Fruit fly (Drosophila melanogaster) whole organism, embryonic: ENCODE measurements around the gene Srg3.

Experiments used
- Bgb ChIP-seq: fragments of 200-800 bp; sonication (Bioruptor generic); IDR thresholded peaks from 2 replicates; pipeline ENCODE4 v1.3.6; 2022; ENCODE audit warnings: missing biosample characterization, missing genetic modification characterization; ENCODE audit not compliant: partially characterized antibody
- CG10147 ChIP-seq: fragments of 200-800 bp; sonication (Bioruptor generic); optimal IDR thresholded peaks from 2 replicates; lab custom pipeline; 2019; ENCODE audit warnings: missing biosample characterization, mild to moderate bottlenecking, missing genetic modification characterization, moderate library complexity
- CG10543 ChIP-seq: fragments of 200-800 bp; sonication (Bioruptor generic); optimal IDR thresholded peaks from 3 replicates; lab custom pipeline; 2017; ENCODE audit warnings: missing biosample characterization, mild to moderate bottlenecking, missing genetic modification characterization, moderate library complexity
- CG10959 ChIP-seq: fragments of 200-800 bp; sonication (Bioruptor generic); IDR thresholded peaks from 2 replicates; pipeline ENCODE4 v1.3.6; 2022; ENCODE audit warnings: missing biosample characterization, missing genetic modification characterization
- CG12659 ChIP-seq: fragments of 200-800 bp; sonication (Bioruptor generic); optimal IDR thresholded peaks from 3 replicates; lab custom pipeline; 2017; ENCODE audit warnings: mild to moderate bottlenecking, missing biosample characterization, missing genetic modification reagents, missing genetic modification characterization
- CG12769 ChIP-seq: fragments of 200-800 bp; sonication (Bioruptor generic); optimal IDR thresholded peaks from 2 replicates; lab custom pipeline; 2019; ENCODE audit warnings: missing biosample characterization, mild to moderate bottlenecking, missing genetic modification characterization, moderate library complexity
- CG1529 ChIP-seq: fragments of 200-800 bp; sonication (Bioruptor generic); optimal IDR thresholded peaks from 3 replicates; lab custom pipeline; 2018; ENCODE audit warnings: missing biosample characterization, missing genetic modification characterization
- CG15479 ChIP-seq: fragments of 200-800 bp; sonication (Bioruptor generic); optimal IDR thresholded peaks from 3 replicates; lab custom pipeline; 2019; ENCODE audit warnings: missing biosample characterization, mild to moderate bottlenecking, missing genetic modification characterization, moderate library complexity
- CG1602 ChIP-seq: fragments of 200-800 bp; sonication (Bioruptor generic); optimal IDR thresholded peaks from 3 replicates; lab custom pipeline; 2016; ENCODE audit warnings: missing biosample characterization, missing genetic modification characterization
- CG16813 ChIP-seq: fragments of 200-800 bp; sonication (Bioruptor generic); IDR thresholded peaks from 3 replicates; pipeline ENCODE4 v1.3.6; 2022; ENCODE audit warnings: missing biosample characterization, missing genetic modification characterization; ENCODE audit not compliant: partially characterized antibody
- CG17361 ChIP-seq: fragments of 200-800 bp; sonication (Bioruptor generic); IDR thresholded peaks from 3 replicates; pipeline ENCODE4 v1.3.6; 2022; ENCODE audit warnings: missing biosample characterization, missing genetic modification characterization
- CG17568 ChIP-seq: fragments of 200-800 bp; sonication (Bioruptor generic); optimal IDR thresholded peaks from 2 replicates; lab custom pipeline; 2018; ENCODE audit warnings: missing biosample characterization, mild to moderate bottlenecking, missing genetic modification characterization, moderate library complexity
- CG1792 ChIP-seq: fragments of 200-800 bp; sonication (Bioruptor generic); optimal IDR thresholded peaks from 2 replicates; lab custom pipeline; 2016; ENCODE audit warnings: missing biosample characterization, missing genetic modification characterization
- CG18476 ChIP-seq: fragments of 200-800 bp; sonication (Bioruptor generic); optimal IDR thresholded peaks from 2 replicates; lab custom pipeline; 2016; ENCODE audit warnings: missing biosample characterization, mild to moderate bottlenecking, missing genetic modification characterization
- CG2875 ChIP-seq: fragments of 200-800 bp; sonication (Bioruptor generic); optimal IDR thresholded peaks from 2 replicates; lab custom pipeline; 2017; ENCODE audit warnings: missing biosample characterization, mild to moderate bottlenecking, missing genetic modification characterization, missing genetic modification reagents
- CG30403 ChIP-seq: fragments of 200-800 bp; sonication (Bioruptor generic); optimal IDR thresholded peaks from 3 replicates; lab custom pipeline; 2016; ENCODE audit warnings: missing biosample characterization, missing genetic modification characterization
- CG31441 ChIP-seq: fragments of 200-800 bp; sonication (Bioruptor generic); IDR thresholded peaks from 2 replicates; pipeline ENCODE4 v1.3.6; 2022; ENCODE audit warnings: missing biosample characterization, missing genetic modification characterization
- CG32767 ChIP-seq: fragments of 200-800 bp; sonication (Bioruptor generic); IDR thresholded peaks from 2 replicates; pipeline ENCODE4 v1.3.6; 2022; ENCODE audit warnings: missing biosample characterization, missing genetic modification characterization
- CG3726 ChIP-seq: fragments of 200-800 bp; sonication (Bioruptor generic); IDR thresholded peaks from 3 replicates; pipeline ENCODE4, ENCODE4 v1.3.6; 2022; ENCODE audit warnings: missing biosample characterization, missing genetic modification characterization
- CG42726 ChIP-seq: fragments of 200-800 bp; sonication (Bioruptor generic); IDR thresholded peaks from 2 replicates; pipeline ENCODE4 v1.3.6; 2022; ENCODE audit warnings: missing biosample characterization, missing genetic modification characterization; ENCODE audit not compliant: partially characterized antibody
- CG4282 ChIP-seq: fragments of 200-800 bp; sonication (Bioruptor generic); optimal IDR thresholded peaks from 2 replicates; lab custom pipeline; 2016; ENCODE audit warnings: missing biosample characterization, missing genetic modification characterization
- CG4360 ChIP-seq: fragments of 200-800 bp; sonication (Bioruptor generic); IDR thresholded peaks from 2 replicates; pipeline ENCODE4 v1.3.6; 2022; ENCODE audit warnings: missing biosample characterization, missing genetic modification characterization
- CG8281 ChIP-seq: fragments of 200-800 bp; sonication (Bioruptor generic); optimal IDR thresholded peaks from 2 replicates; lab custom pipeline; 2018; ENCODE audit warnings: missing biosample characterization, mild to moderate bottlenecking, missing genetic modification characterization, moderate library complexity
- CG8290 ChIP-seq, 3 experiments: fragments of 200-800 bp; sonication (Bioruptor generic); optimal IDR thresholded peaks; 2 replicates each; lab custom pipeline; 2016 to 2019; ENCODE audit warnings: missing biosample characterization in 3 of 3, missing genetic modification characterization in 3 of 3, mild to moderate bottlenecking in 2 of 3, moderate library complexity in 1 of 3
- CG8359 ChIP-seq: fragments of 200-800 bp; sonication (Bioruptor generic); optimal IDR thresholded peaks from 2 replicates; lab custom pipeline; 2017; ENCODE audit warnings: missing biosample characterization, mild to moderate bottlenecking, missing genetic modification characterization, borderline replicate concordance
- Camta ChIP-seq: fragments of 200-800 bp; sonication (Bioruptor generic); optimal IDR thresholded peaks from 2 replicates; lab custom pipeline; 2016; ENCODE audit warnings: missing biosample characterization, missing genetic modification characterization
- CkIIα-i1 ChIP-seq: fragments of 200-800 bp; sonication (Bioruptor generic); IDR thresholded peaks from 2 replicates; pipeline ENCODE4 v1.3.6; 2022; ENCODE audit warnings: missing biosample characterization, missing genetic modification characterization
- Dp ChIP-seq: fragments of 200-800 bp; sonication (Bioruptor generic); optimal IDR thresholded peaks from 2 replicates; lab custom pipeline; 2018; ENCODE audit warnings: missing biosample characterization, mild to moderate bottlenecking, missing genetic modification characterization, moderate library complexity
- E2f2 ChIP-seq: fragments of 200-800 bp; sonication (Bioruptor generic); IDR thresholded peaks from 2 replicates; pipeline ENCODE4 v1.3.6; 2022; ENCODE audit warnings: missing biosample characterization, missing genetic modification characterization
- Hr51 ChIP-seq, 2 experiments: fragments of 200-800 bp; sonication (Bioruptor generic); optimal IDR thresholded peaks; 2 replicates in 1 of 2; 3 replicates in 1 of 2; lab custom pipeline; 2016 to 2018; ENCODE audit warnings: missing biosample characterization in 2 of 2, missing genetic modification characterization in 2 of 2, mild to moderate bottlenecking in 1 of 2, moderate library complexity in 1 of 2
- Hsf ChIP-seq: fragments of 200-800 bp; sonication (Bioruptor generic); optimal IDR thresholded peaks from 3 replicates; lab custom pipeline; 2016; ENCODE audit warnings: missing biosample characterization, missing genetic modification characterization
- Lpt ChIP-seq: fragments of >200 bp; optimal IDR thresholded peaks from 2 replicates; lab custom pipeline; 2018; ENCODE audit warnings: missing biosample characterization, missing genetic modification characterization
- Nf-YC ChIP-seq: fragments of 200-800 bp; optimal IDR thresholded peaks from 3 replicates; lab custom pipeline; 2019; ENCODE audit warnings: missing biosample characterization, mild to moderate bottlenecking, missing genetic modification characterization, moderate library complexity
- Side ChIP-seq: fragments of 200-800 bp; sonication (Bioruptor generic); optimal IDR thresholded peaks from 2 replicates; lab custom pipeline; 2016; ENCODE audit warnings: missing biosample characterization, missing genetic modification characterization
- abd-A ChIP-seq: fragments of 200-800 bp; sonication (Bioruptor generic); optimal IDR thresholded peaks from 3 replicates; lab custom pipeline; 2019; ENCODE audit warnings: missing biosample characterization, mild to moderate bottlenecking, missing genetic modification characterization, moderate library complexity
- al ChIP-seq: fragments of 200-800 bp; sonication (Bioruptor generic); IDR thresholded peaks from 2 replicates; pipeline ENCODE4 v1.3.6; 2022; ENCODE audit warnings: missing biosample characterization, missing genetic modification characterization
- bbx ChIP-seq: fragments of 200-800 bp; sonication (Bioruptor generic); IDR thresholded peaks from 2 replicates; pipeline ENCODE4 v1.3.6; 2022; ENCODE audit warnings: missing biosample characterization, missing genetic modification characterization; ENCODE audit not compliant: partially characterized antibody
- caup ChIP-seq: fragments of 200-800 bp; sonication (Bioruptor generic); optimal IDR thresholded peaks from 3 replicates; lab custom pipeline; 2017; ENCODE audit warnings: missing biosample characterization, mild to moderate bottlenecking, missing genetic modification characterization, moderate library complexity; ENCODE audit not compliant: severe bottlenecking
- chinmo ChIP-seq: fragments of 200-800 bp; sonication (Bioruptor generic); IDR thresholded peaks from 4 replicates; pipeline ENCODE4 v1.3.6; 2022; ENCODE audit warnings: missing biosample characterization, missing genetic modification characterization; ENCODE audit not compliant: partially characterized antibody
- hb ChIP-seq: fragments of 200-800 bp; sonication (Bioruptor generic); IDR thresholded peaks from 3 replicates; pipeline ENCODE4 v1.3.6; 2022; ENCODE audit warnings: missing biosample characterization, missing genetic modification characterization; ENCODE audit not compliant: partially characterized antibody
- p53 ChIP-seq: fragments of 200-800 bp; sonication (Bioruptor generic); optimal IDR thresholded peaks from 2 replicates; lab custom pipeline; 2016; ENCODE audit warnings: missing biosample characterization, missing genetic modification characterization
- peb ChIP-seq: fragments of 200-800 bp; sonication (Bioruptor generic); IDR thresholded peaks from 2 replicates; pipeline ENCODE4 v1.3.6; 2022; ENCODE audit warnings: missing biosample characterization, missing genetic modification characterization
- row ChIP-seq: fragments of 200-800 bp; sonication (Bioruptor generic); IDR thresholded peaks from 3 replicates; pipeline ENCODE4 v1.3.6; 2022; ENCODE audit warnings: missing biosample characterization, missing genetic modification characterization
- run ChIP-seq: fragments of 200-800 bp; sonication (Bioruptor generic); optimal IDR thresholded peaks from 3 replicates; lab custom pipeline; 2018; ENCODE audit warnings: missing biosample characterization, mild to moderate bottlenecking, missing genetic modification characterization
- slbo ChIP-seq: fragments of 200-800 bp; sonication (Bioruptor generic); IDR thresholded peaks from 2 replicates; pipeline ENCODE4 v1.3.6; 2022; ENCODE audit warnings: missing biosample characterization, missing genetic modification characterization
- sug ChIP-seq: fragments of 200-800 bp; optimal IDR thresholded peaks from 2 replicates; lab custom pipeline; 2019; ENCODE audit warnings: missing biosample characterization, mild to moderate bottlenecking, missing genetic modification characterization, moderate library complexity
- toy ChIP-seq: fragments of 200-800 bp; sonication (Bioruptor generic); IDR thresholded peaks from 2 replicates; pipeline ENCODE4 v1.3.6; 2022; ENCODE audit warnings: missing biosample characterization, missing genetic modification characterization
- tup ChIP-seq: fragments of 200-800 bp; sonication (Bioruptor generic); optimal IDR thresholded peaks from 2 replicates; lab custom pipeline; 2016; ENCODE audit warnings: missing biosample characterization, mild to moderate bottlenecking, missing genetic modification characterization, moderate library complexity
- yki ChIP-seq: fragments of >200 bp; optimal IDR thresholded peaks from 3 replicates; lab custom pipeline; 2018

Gene Srg3

dm6 chr3L:9465652-9466244, 22.7 kb downstream of the Srg3 start (continued):
- TF ChIP-seq CG8290 (GFP tag; optimal IDR thresholded peaks at IDR 0.05; lab: Kevin White, UChicago) (no peak), CG8290 (tag; optimal IDR thresholded peaks at IDR 0.05; lab: Kevin White, UChicago) (peak; percentile 10 to 50), p53 (GFP tag; lab: Kevin White, UChicago) (no peak), yki (peak; percentile 49), sug (tag; lab: Kevin White, UChicago) (peak; percentile 76), CG30403 (GFP tag; lab: Kevin White, UChicago) (no peak), CG4282 (no peak), tup (GFP tag; lab: Kevin White, UChicago) (no peak), CG8359 (GFP tag; lab: Kevin White, UChicago) (no peak), run (no peak), Dp (GFP tag; lab: Kevin White, UChicago) (no peak), CG1529 (GFP tag; lab: Kevin White, UChicago) (no peak), CG16813 (GFP tag; lab: Robert Waterston, UW) (no peak), Hsf (GFP tag; lab: Kevin White, UChicago) (no peak), CG2875 (GFP tag; lab: Kevin White, UChicago) (no peak), CG31441 (GFP tag; lab: Robert Waterston, UW) (no peak), CG42726 (GFP tag; lab: Robert Waterston, UW) (0 out of 2 replicates have a peak, but pooled peaks have one; percentile 36), CG1792 (GFP tag; lab: Kevin White, UChicago) (no peak), CkIIα-i1 (GFP tag; lab: Robert Waterston, UW) (no peak), CG32767 (0 out of 2 replicates have a peak, but pooled peaks have one; percentile 28), Side (peak; percentile 1), Bgb (GFP tag; lab: Robert Waterston, UW) (no peak), CG12659 (no peak), CG17361 (no peak), Camta (no peak), bbx (GFP tag; lab: Robert Waterston, UW) (peak; percentile 31; the same call in 1 of the 2 replicates), toy (GFP tag; lab: Robert Waterston, UW) (no peak), caup (GFP tag; lab: Kevin White, UChicago) (no peak), CG10147 (GFP tag; lab: Kevin White, UChicago) (no peak), peb (no peak), E2f2 (GFP tag; lab: Robert Waterston, UW) (no peak), hb (GFP tag; lab: Robert Waterston, UW) (no peak), Lpt (GFP tag; lab: Kevin White, UChicago) (no peak), CG10959 (GFP tag; lab: Robert Waterston, UW) (no peak), CG3726 (GFP tag; lab: Robert Waterston, UW) (no peak), CG1602 (no peak), al (GFP tag; lab: Robert Waterston, UW) (no peak), CG12769 (tag; lab: Kevin White, UChicago) (peak; percentile 30), CG17568 (GFP tag; lab: Kevin White, UChicago) (no peak), CG10543 (GFP tag; lab: Kevin White, UChicago) (peak; percentile 50), abd-A (tag; lab: Kevin White, UChicago) (peak; percentile 99), CG8281 (tag; lab: Kevin White, UChicago) (peak; percentile 60), row (GFP tag; lab: Robert Waterston, UW) (peak; percentile 13; the same call in 1 of the 3 replicates), chinmo (0 out of 4 replicates have a peak, but pooled peaks have one; percentile 40), Hr51 (GFP tag; optimal IDR thresholded peaks at IDR 0.05; lab: Kevin White, UChicago) (no peak), Nf-YC (peak; percentile 22), slbo (GFP tag; lab: Robert Waterston, UW) (no peak), CG15479 (no peak), CG18476 (GFP tag; lab: Kevin White, UChicago) (no peak), CG4360 (peak; percentile 75)
